Fruit fly (Drosophila melanogaster) whole organism, pupa: ENCODE data around the gene CG10862.
A peak's percentile ranks its signal among the peaks of the same experiment; 100 is the strongest.

Experiments
- CG34367 ChIP-seq: fragments of 200-800 bp; sonication (Bioruptor generic); optimal IDR thresholded peaks from 2 replicates; lab custom pipeline; 2018; ENCODE audit warnings: missing biosample characterization, mild to moderate bottlenecking, missing genetic modification characterization
- fd96Ca ChIP-seq: fragments of 200-800 bp; sonication (Bioruptor generic); IDR thresholded peaks from 3 replicates; pipeline ENCODE4 v1.3.6; 2022; ENCODE audit warnings: missing biosample characterization, missing genetic modification characterization

dm6 chr3L:3667594-3667993, 13.0 kb upstream of the CG10862 start:
- TF ChIP-seq fd96Ca (GFP tag; lab: Robert Waterston, UW), result no peak
- TF ChIP-seq CG34367 (tag; lab: Kevin White, UChicago), result peak; percentile 28
